Worm (Caenorhabditis elegans) whole organism, L4 larva: ENCODE results near the gene amx-1.

Source experiments
- D1046.2 ChIP-seq: fragments of 200-800 bp; sonication (Bioruptor generic); IDR thresholded peaks from 2 replicates; pipeline ENCODE4 v1.3.6; 2022; ENCODE audit warnings: missing genetic modification characterization, missing compliant biosample characterization
- F10B5.3 ChIP-seq: sonication (generic microtip); optimal IDR thresholded peaks from 2 replicates; lab custom pipeline; 2016; ENCODE audit warnings: mild to moderate bottlenecking, missing genetic modification characterization, missing compliant biosample characterization
- F26F4.8 ChIP-seq: fragments of 200-800 bp; sonication (Bioruptor generic); conservative IDR thresholded peaks from 2 replicates; pipeline ENCODE4 v1.3.6; 2022; ENCODE audit warnings: missing genetic modification characterization, missing compliant biosample characterization
- F37D6.2 ChIP-seq: sonication (generic microtip); optimal IDR thresholded peaks from 2 replicates; lab custom pipeline; 2016; ENCODE audit warnings: mild to moderate bottlenecking, missing genetic modification characterization, missing compliant biosample characterization
- F49E8.2 ChIP-seq: sonication (generic microtip); optimal IDR thresholded peaks from 2 replicates; lab custom pipeline; 2016; ENCODE audit warnings: missing compliant biosample characterization, mild to moderate bottlenecking, missing genetic modification characterization, borderline replicate concordance
- aha-1 ChIP-seq: fragments of 150-350 bp; peaks from one replicate; lab custom pipeline; 2014; ENCODE audit warnings: missing biosample characterization, missing genetic modification characterization
- attf-4 ChIP-seq: sonication (generic microtip); optimal IDR thresholded peaks from 3 replicates; lab custom pipeline; 2017; ENCODE audit warnings: missing biosample characterization, missing genetic modification characterization
- ceh-20 ChIP-seq: fragments of 200-800 bp; sonication (Bioruptor generic); IDR thresholded peaks from 2 replicates; pipeline ENCODE4 v1.3.6; 2022; ENCODE audit warnings: missing genetic modification reagents, missing genetic modification characterization, missing compliant biosample characterization
- ceh-28 ChIP-seq: fragments of 150-350 bp; optimal IDR thresholded peaks from 2 replicates; lab custom pipeline; 2014; ENCODE audit warnings: missing biosample characterization, missing genetic modification reagents, missing genetic modification characterization
- ceh-44 ChIP-seq: fragments of 200-800 bp; sonication (Bioruptor generic); IDR thresholded peaks from 2 replicates; pipeline ENCODE4 v1.3.6; 2022; ENCODE audit warnings: missing genetic modification reagents, missing genetic modification characterization, missing compliant biosample characterization
- ceh-62 ChIP-seq: sonication (generic microtip); optimal IDR thresholded peaks from 2 replicates; lab custom pipeline; 2017; ENCODE audit warnings: missing biosample characterization, missing genetic modification characterization
- ceh-82 ChIP-seq: sonication (generic microtip); optimal IDR thresholded peaks from 2 replicates; lab custom pipeline; 2017; ENCODE audit warnings: missing biosample characterization, missing genetic modification characterization
- ces-1 ChIP-seq: fragments of 150-350 bp; sonication (generic microtip); optimal IDR thresholded peaks from 4 replicates; lab custom pipeline; 2014; ENCODE audit warnings: missing biosample characterization, missing genetic modification reagents, missing genetic modification characterization
- cey-2 ChIP-seq: sonication (generic microtip); optimal IDR thresholded peaks from 3 replicates; lab custom pipeline; 2017; ENCODE audit warnings: missing genetic modification characterization, mild to moderate bottlenecking, missing compliant biosample characterization, antibody characterized with exemption, borderline replicate concordance; ENCODE audit not compliant: insufficient read depth
- daf-16 ChIP-seq, 3 experiments: sonication (generic microtip); optimal IDR thresholded peaks; 2 replicates each; lab custom pipeline; 2016 to 2017; ENCODE audit warnings: missing genetic modification characterization in 3 of 3, missing genetic modification reagents in 3 of 3, mild to moderate bottlenecking in 2 of 3, missing compliant biosample characterization in 2 of 3, missing biosample characterization in 1 of 3, moderate library complexity in 1 of 3
- daf-8 ChIP-seq: fragments of 200-800 bp; sonication (Bioruptor generic); IDR thresholded peaks from 2 replicates; pipeline ENCODE4 v1.3.6; 2022; ENCODE audit warnings: missing genetic modification characterization, missing compliant biosample characterization
- dpl-1 ChIP-seq: fragments of 150-350 bp; optimal IDR thresholded peaks from 2 replicates; lab custom pipeline; 2014; ENCODE audit warnings: missing biosample characterization, missing genetic modification reagents, missing genetic modification characterization
- dve-1 ChIP-seq: sonication (generic microtip); optimal IDR thresholded peaks from 2 replicates; lab custom pipeline; 2017; ENCODE audit warnings: antibody characterized with exemption, mild to moderate bottlenecking, missing genetic modification characterization, missing compliant biosample characterization; ENCODE audit not compliant: insufficient read depth
- fos-1 ChIP-seq: fragments of 150-350 bp; optimal IDR thresholded peaks from 2 replicates; lab custom pipeline; 2014; ENCODE audit warnings: missing biosample characterization, missing genetic modification characterization
- hlh-11 ChIP-seq: fragments of 200-800 bp; sonication (Bioruptor generic); optimal IDR thresholded peaks from 2 replicates; lab custom pipeline; 2018; ENCODE audit warnings: mild to moderate bottlenecking, missing genetic modification characterization, missing compliant biosample characterization
- hlh-30 ChIP-seq: sonication (generic microtip); optimal IDR thresholded peaks from 2 replicates; lab custom pipeline; 2017; ENCODE audit warnings: antibody characterized with exemption, mild to moderate bottlenecking, missing genetic modification characterization, missing compliant biosample characterization; ENCODE audit not compliant: insufficient read depth
- hmg-1.1 ChIP-seq: fragments of 200-800 bp; sonication (Bioruptor generic); IDR thresholded peaks from 2 replicates; pipeline ENCODE4 v1.3.6; 2022; ENCODE audit warnings: missing genetic modification reagents, missing genetic modification characterization, missing compliant biosample characterization
- lin-1 ChIP-seq: fragments of 200-800 bp; sonication (Bioruptor generic); IDR thresholded peaks from 2 replicates; pipeline ENCODE4 v1.3.6; 2022; ENCODE audit warnings: missing genetic modification reagents, missing genetic modification characterization, missing compliant biosample characterization
- lin-29 ChIP-seq: fragments of 200-800 bp; sonication (Bioruptor generic); IDR thresholded peaks from 2 replicates; pipeline ENCODE4 v1.3.6; 2022; ENCODE audit warnings: missing genetic modification reagents, missing genetic modification characterization, missing compliant biosample characterization
- mdl-1 ChIP-seq, 2 experiments: fragments of 150-350 bp in 1 of 2; sonication (generic microtip) in 1 of 2; optimal IDR thresholded peaks; 2 replicates each; lab custom pipeline; 2014 to 2017; ENCODE audit warnings: missing biosample characterization in 2 of 2, missing genetic modification characterization in 2 of 2
- mdt-29 ChIP-seq: fragments of 200-800 bp; sonication (Bioruptor generic); IDR thresholded peaks from 2 replicates; pipeline ENCODE4 v1.3.6; 2022; ENCODE audit warnings: missing genetic modification reagents, missing genetic modification characterization, missing compliant biosample characterization
- nhr-10 ChIP-seq: fragments of 150-350 bp; optimal IDR thresholded peaks from 2 replicates; lab custom pipeline; 2014; ENCODE audit warnings: missing biosample characterization, missing genetic modification characterization
- nhr-11 ChIP-seq: fragments of 150-350 bp; optimal IDR thresholded peaks from 2 replicates; lab custom pipeline; 2014; ENCODE audit warnings: missing biosample characterization, missing genetic modification characterization
- nhr-237 ChIP-seq: sonication (generic microtip); optimal IDR thresholded peaks from 2 replicates; lab custom pipeline; 2017; ENCODE audit warnings: missing biosample characterization, missing genetic modification characterization
- nhr-28 ChIP-seq: fragments of 150-350 bp; optimal IDR thresholded peaks from 2 replicates; lab custom pipeline; 2014; ENCODE audit warnings: missing biosample characterization, missing genetic modification characterization
- nhr-41 ChIP-seq: fragments of 200-800 bp; sonication (Bioruptor generic); IDR thresholded peaks from 2 replicates; pipeline ENCODE4 v1.3.6; 2022; ENCODE audit warnings: missing genetic modification reagents, missing genetic modification characterization, missing compliant biosample characterization
- nhr-42 ChIP-seq: fragments of 200-800 bp; sonication (Bioruptor generic); IDR thresholded peaks from 2 replicates; pipeline ENCODE4 v1.3.6; 2022; ENCODE audit warnings: missing genetic modification characterization, missing compliant biosample characterization
- nhr-76 ChIP-seq: fragments of 150-350 bp; optimal IDR thresholded peaks from 2 replicates; lab custom pipeline; 2014; ENCODE audit warnings: missing biosample characterization, missing genetic modification characterization
- php-3 ChIP-seq: fragments of 200-800 bp; sonication (Bioruptor generic); IDR thresholded peaks from 2 replicates; pipeline ENCODE4 v1.3.6; 2022; ENCODE audit warnings: missing genetic modification reagents, missing genetic modification characterization, missing compliant biosample characterization
- set-16 ChIP-seq: fragments of 200-800 bp; sonication (Bioruptor generic); IDR thresholded peaks from 2 replicates; pipeline ENCODE4 v1.3.6; 2022; ENCODE audit warnings: missing genetic modification reagents, missing genetic modification characterization, missing compliant biosample characterization
- tag-97 ChIP-seq: fragments of 200-800 bp; sonication (Bioruptor generic); IDR thresholded peaks from 2 replicates; pipeline ENCODE4 v1.3.6; 2022; ENCODE audit warnings: missing genetic modification characterization, missing compliant biosample characterization
- tra-1 ChIP-seq: fragments of 200-800 bp; sonication (Bioruptor generic); IDR thresholded peaks from 2 replicates; pipeline ENCODE4 v1.3.6; 2022; ENCODE audit warnings: missing genetic modification reagents, missing genetic modification characterization, missing compliant biosample characterization
- unc-130 ChIP-seq: sonication (generic microtip); optimal IDR thresholded peaks from 2 replicates; lab custom pipeline; 2016; ENCODE audit warnings: missing genetic modification reagents, missing genetic modification characterization, missing compliant biosample characterization
- unc-62 ChIP-seq, 3 experiments: fragments of 150-350 bp in 1 of 3; sonication (generic microtip); optimal IDR thresholded peaks in 2 of 3; peaks in 1 of 3; 1 replicate in 1 of 3; 2 replicates in 2 of 3; lab custom pipeline; 2014 to 2017; ENCODE audit warnings: missing biosample characterization in 3 of 3, missing genetic modification characterization in 3 of 3, missing genetic modification reagents in 3 of 3, missing genotype in 1 of 3
- zag-1 ChIP-seq: fragments of 150-350 bp; optimal IDR thresholded peaks from 2 replicates; lab custom pipeline; 2014; ENCODE audit warnings: missing biosample characterization, missing genetic modification characterization
- zip-11 ChIP-seq: fragments of 200-800 bp; sonication (Bioruptor generic); IDR thresholded peaks from 2 replicates; pipeline ENCODE4 v1.3.6; 2022; ENCODE audit warnings: missing genetic modification characterization, missing compliant biosample characterization
- ztf-7 ChIP-seq: fragments of 150-350 bp; optimal IDR thresholded peaks from 2 replicates; lab custom pipeline; 2014; ENCODE audit warnings: missing biosample characterization, missing genetic modification characterization

Gene amx-1

ce11 chrIII:3782853-3783252 is 39.4 kb upstream of the amx-1 start:
- TF ChIP-seq hlh-30 (tag; lab: Kevin White, UChicago) = peak; percentile 23
- TF ChIP-seq lin-29 (GFP tag; lab: Robert Waterston, UW) = no peak
- TF ChIP-seq set-16 (GFP tag; lab: Robert Waterston, UW) = no peak
- no peak for TF ChIP-seq F10B5.3
- TF ChIP-seq ceh-62 (tag; lab: Kevin White, UChicago) = no peak
- TF ChIP-seq hmg-1.1 = no peak
- TF ChIP-seq ces-1 (GFP tag; lab: Kevin White, UChicago) = no peak
- TF ChIP-seq tra-1 (GFP tag; lab: Robert Waterston, UW) = no peak
- TF ChIP-seq D1046.2 = no peak
- no peak for TF ChIP-seq F37D6.2 (tag; lab: Kevin White, UChicago)
- no peak for TF ChIP-seq nhr-42
- no peak for TF ChIP-seq nhr-237 (tag; lab: Kevin White, UChicago)
- no peak for TF ChIP-seq dve-1 (tag; lab: Kevin White, UChicago)
- TF ChIP-seq ceh-28 (tag; lab: Kevin White, UChicago) = no peak
- no peak for TF ChIP-seq ceh-82
- TF ChIP-seq daf-16 (GFP tag; optimal IDR thresholded peaks at IDR 0.05; lab: Kevin White, UChicago) = peak in 1 of 2 experiments; percentile 84
- no peak for TF ChIP-seq daf-16 (tag; optimal IDR thresholded peaks at IDR 0.05; lab: Kevin White, UChicago)
- no peak for TF ChIP-seq mdt-29 (GFP tag; lab: Robert Waterston, UW)
- no peak for TF ChIP-seq unc-130 (GFP tag; lab: Kevin White, UChicago)
- no peak for TF ChIP-seq ztf-7
- TF ChIP-seq nhr-10 (tag; lab: Kevin White, UChicago) = no peak
- peak; percentile 73 for TF ChIP-seq nhr-11 (tag; lab: Kevin White, UChicago)
- no peak for TF ChIP-seq cey-2 (tag; lab: Kevin White, UChicago)
- TF ChIP-seq aha-1 (tag; lab: Kevin White, UChicago) = peak; percentile 94
- peak; percentile 24 for TF ChIP-seq nhr-28 (tag; lab: Kevin White, UChicago)
- peak; percentile 46 for TF ChIP-seq hlh-11
- TF ChIP-seq php-3 (GFP tag; lab: Robert Waterston, UW) = no peak
- no peak for TF ChIP-seq zag-1 (tag; lab: Kevin White, UChicago)
- TF ChIP-seq fos-1 = no peak
- TF ChIP-seq mdl-1 (tag; optimal IDR thresholded peaks at IDR 0.05; lab: Kevin White, UChicago) = no peak
- TF ChIP-seq zip-11 (GFP tag; lab: Robert Waterston, UW) = no peak
- no peak for TF ChIP-seq ceh-44 (GFP tag; lab: Robert Waterston, UW)
- TF ChIP-seq ceh-20 (GFP tag; lab: Robert Waterston, UW) = no peak
- no peak for TF ChIP-seq nhr-41 (GFP tag; lab: Robert Waterston, UW)

- TF ChIP-seq hlh-30 (tag; lab: Kevin White, UChicago) (peak; percentile 35), dpl-1 (no peak), ztf-7 (no peak), ces-1 (GFP tag; lab: Kevin White, UChicago) (no peak), nhr-76 (tag; lab: Kevin White, UChicago) (no peak), set-16 (GFP tag; lab: Robert Waterston, UW) (no peak), daf-8 (GFP tag; lab: Robert Waterston, UW) (no peak), lin-29 (GFP tag; lab: Robert Waterston, UW) (no peak), unc-62 (GFP tag; optimal IDR thresholded peaks at IDR 0.05 in 1 of 2; lab: Kevin White, UChicago) (peak in 1 of 2 experiments; percentile 96), unc-62 (tag; optimal IDR thresholded peaks at IDR 0.05; lab: Kevin White, UChicago) (no peak), F49E8.2 (tag; lab: Kevin White, UChicago) (no peak), tag-97 (no peak), lin-1 (GFP tag; lab: Robert Waterston, UW) (no peak), attf-4 (tag; lab: Kevin White, UChicago) (no peak), mdt-29 (GFP tag; lab: Robert Waterston, UW) (no peak), F26F4.8 (GFP tag; lab: Robert Waterston, UW) (no peak)
Observed at ce11 chrIII:3783914-3784313, 38.3 kb upstream of the amx-1 start.
